Fruit fly (Drosophila melanogaster) whole organism, prepupa: ENCODE results near the gene tutl.
A peak's percentile ranks its signal among the peaks of the same experiment; 100 is the strongest.

Experiments used
- CG10631 ChIP-seq: fragments of 200-800 bp; sonication (Bioruptor generic); optimal IDR thresholded peaks from 2 replicates; lab custom pipeline; 2016; ENCODE audit warnings: missing biosample characterization, missing genetic modification characterization
- CG10669 ChIP-seq: fragments of 200-800 bp; sonication (Bioruptor generic); optimal IDR thresholded peaks from 3 replicates; lab custom pipeline; 2018; ENCODE audit warnings: missing biosample characterization, mild to moderate bottlenecking, missing genetic modification characterization, moderate library complexity
- CG11294 ChIP-seq: fragments of 200-800 bp; sonication (Bioruptor generic); IDR thresholded peaks from 2 replicates; pipeline ENCODE4 v1.3.6; 2022; ENCODE audit warnings: missing biosample characterization, missing genetic modification characterization
- CG15336 ChIP-seq: fragments of 200-800 bp; sonication (Bioruptor generic); IDR thresholded peaks from 2 replicates; pipeline ENCODE4 v1.3.6; 2022; ENCODE audit warnings: missing biosample characterization, missing genetic modification characterization
- CG1621 ChIP-seq: fragments of 200-800 bp; sonication (Bioruptor generic); optimal IDR thresholded peaks from 3 replicates; lab custom pipeline; 2018; ENCODE audit warnings: missing biosample characterization, mild to moderate bottlenecking, missing genetic modification characterization
- CG16779 ChIP-seq: fragments of 200-800 bp; sonication (Bioruptor generic); optimal IDR thresholded peaks from 3 replicates; lab custom pipeline; 2017; ENCODE audit warnings: missing biosample characterization, mild to moderate bottlenecking, missing genetic modification characterization
- CG3032 ChIP-seq: fragments of 200-800 bp; optimal IDR thresholded peaks from 2 replicates; lab custom pipeline; 2019; ENCODE audit warnings: missing biosample characterization, mild to moderate bottlenecking, missing genetic modification characterization, moderate library complexity
- CG34406 ChIP-seq: fragments of 200-800 bp; sonication (Bioruptor generic); optimal IDR thresholded peaks from 3 replicates; lab custom pipeline; 2016; ENCODE audit warnings: missing biosample characterization, missing genetic modification characterization
- CG4318 ChIP-seq: fragments of 200-800 bp; sonication (Bioruptor generic); optimal IDR thresholded peaks from 3 replicates; lab custom pipeline; 2017; ENCODE audit warnings: missing biosample characterization, mild to moderate bottlenecking, missing genetic modification characterization
- CG6163 ChIP-seq: fragments of 200-800 bp; sonication (Bioruptor generic); IDR thresholded peaks from 3 replicates; pipeline ENCODE4 v1.3.6; 2022; ENCODE audit warnings: missing biosample characterization, missing genetic modification characterization
- CG6276 ChIP-seq: fragments of 200-800 bp; sonication (Bioruptor generic); optimal IDR thresholded peaks from 2 replicates; lab custom pipeline; 2017; ENCODE audit warnings: missing biosample characterization, mild to moderate bottlenecking, missing genetic modification characterization
- CG6792 ChIP-seq: fragments of 200-800 bp; sonication (Bioruptor generic); optimal IDR thresholded peaks from 3 replicates; lab custom pipeline; 2016; ENCODE audit warnings: missing biosample characterization, missing genetic modification characterization
- CG6808 ChIP-seq: fragments of 200-800 bp; sonication (Bioruptor generic); optimal IDR thresholded peaks from 3 replicates; lab custom pipeline; 2017; ENCODE audit warnings: missing biosample characterization, missing genetic modification characterization, mild to moderate bottlenecking, moderate library complexity, missing genetic modification reagents
- CG7368 ChIP-seq: fragments of 200-800 bp; sonication (Bioruptor generic); optimal IDR thresholded peaks from 3 replicates; lab custom pipeline; 2016; ENCODE audit warnings: missing biosample characterization, missing genetic modification characterization
- Eip78C ChIP-seq: fragments of 200-800 bp; sonication (Bioruptor generic); peaks from one replicate; lab custom pipeline; 2016; ENCODE audit warnings: missing biosample characterization, missing genetic modification characterization
- Eip93F ChIP-seq: fragments of 200-800 bp; sonication (Bioruptor generic); optimal IDR thresholded peaks from 2 replicates; lab custom pipeline; 2016; ENCODE audit warnings: missing biosample characterization, mild to moderate bottlenecking, missing genetic modification characterization
- Ets96B ChIP-seq: fragments of 200-800 bp; optimal IDR thresholded peaks from 2 replicates; lab custom pipeline; 2019; ENCODE audit warnings: missing biosample characterization, mild to moderate bottlenecking, missing genetic modification characterization, moderate library complexity
- Hr39 ChIP-seq: fragments of 200-800 bp; sonication (Bioruptor generic); optimal IDR thresholded peaks from 2 replicates; lab custom pipeline; 2016; ENCODE audit warnings: missing biosample characterization, missing genetic modification characterization
- Lpt ChIP-seq: fragments of 200-800 bp; sonication (Bioruptor generic); optimal IDR thresholded peaks from 3 replicates; lab custom pipeline; 2016; ENCODE audit warnings: missing biosample characterization, missing genetic modification characterization
- Met ChIP-seq: fragments of 200-800 bp; sonication (Bioruptor generic); optimal IDR thresholded peaks from 3 replicates; lab custom pipeline; 2016; ENCODE audit warnings: missing biosample characterization, missing genetic modification characterization
- Sox102F ChIP-seq: fragments of 200-800 bp; sonication (Bioruptor generic); optimal IDR thresholded peaks from 2 replicates; lab custom pipeline; 2016; ENCODE audit warnings: missing biosample characterization, mild to moderate bottlenecking, missing genetic modification characterization
- Sox15 ChIP-seq: fragments of 200-800 bp; sonication (Bioruptor generic); optimal IDR thresholded peaks from 3 replicates; lab custom pipeline; 2016; ENCODE audit warnings: missing biosample characterization, missing genetic modification characterization
- achi ChIP-seq: fragments of 200-800 bp; sonication (Bioruptor generic); optimal IDR thresholded peaks from 3 replicates; lab custom pipeline; 2016; ENCODE audit warnings: missing biosample characterization, missing genetic modification characterization
- acj6 ChIP-seq: fragments of 200-800 bp; sonication (Bioruptor generic); optimal IDR thresholded peaks from 3 replicates; lab custom pipeline; 2016; ENCODE audit warnings: missing biosample characterization, missing genetic modification characterization
- dac ChIP-seq: fragments of 200-800 bp; sonication (Bioruptor generic); optimal IDR thresholded peaks from 2 replicates; lab custom pipeline; 2017; ENCODE audit warnings: missing biosample characterization, mild to moderate bottlenecking, missing genetic modification characterization
- dsx ChIP-seq: fragments of 200-800 bp; optimal IDR thresholded peaks from 3 replicates; lab custom pipeline; 2019; ENCODE audit warnings: missing biosample characterization, mild to moderate bottlenecking, missing genetic modification characterization, moderate library complexity; ENCODE audit not compliant: poor library complexity, severe bottlenecking
- eg ChIP-seq: fragments of 200-800 bp; sonication (Bioruptor generic); IDR thresholded peaks from 3 replicates; pipeline ENCODE4 v1.3.6; 2022; ENCODE audit warnings: missing biosample characterization, missing genetic modification characterization
- esn ChIP-seq: fragments of 200-800 bp; sonication (Bioruptor generic); optimal IDR thresholded peaks from 2 replicates; lab custom pipeline; 2016; ENCODE audit warnings: missing biosample characterization, mild to moderate bottlenecking, missing genetic modification characterization, moderate library complexity
- fd59A ChIP-seq: fragments of 200-800 bp; sonication (Bioruptor generic); optimal IDR thresholded peaks from 2 replicates; lab custom pipeline; 2017; ENCODE audit warnings: missing biosample characterization, mild to moderate bottlenecking, missing genetic modification characterization, missing genetic modification reagents
- fkh ChIP-seq: fragments of 200-800 bp; sonication (Bioruptor generic); optimal IDR thresholded peaks from 3 replicates; lab custom pipeline; 2017; ENCODE audit warnings: missing biosample characterization, mild to moderate bottlenecking, missing genetic modification characterization, moderate library complexity
- lz ChIP-seq: fragments of 200-800 bp; sonication (Bioruptor generic); optimal IDR thresholded peaks from 3 replicates; lab custom pipeline; 2016; ENCODE audit warnings: missing biosample characterization, missing genetic modification characterization
- net ChIP-seq: fragments of 200-800 bp; sonication (Bioruptor generic); optimal IDR thresholded peaks from 3 replicates; lab custom pipeline; 2016; ENCODE audit warnings: missing biosample characterization, missing genetic modification characterization
- pdm3 ChIP-seq: fragments of 200-800 bp; sonication (Bioruptor generic); optimal IDR thresholded peaks from 3 replicates; lab custom pipeline; 2016; ENCODE audit warnings: missing biosample characterization, missing genetic modification characterization
- salr ChIP-seq, 2 experiments: fragments of 200-800 bp; sonication (Bioruptor generic); optimal IDR thresholded peaks; 3 replicates each; lab custom pipeline; 2016 to 2018; ENCODE audit warnings: missing biosample characterization in 2 of 2, missing genetic modification characterization in 2 of 2, mild to moderate bottlenecking in 1 of 2
- ss ChIP-seq, 2 experiments: fragments of 200-800 bp; sonication (Bioruptor generic); optimal IDR thresholded peaks; 2 replicates in 1 of 2; 3 replicates in 1 of 2; lab custom pipeline; 2017 to 2018; ENCODE audit warnings: mild to moderate bottlenecking in 2 of 2, missing biosample characterization in 2 of 2, missing genetic modification characterization in 2 of 2, moderate library complexity in 1 of 2
- svp ChIP-seq: fragments of 200-800 bp; sonication (Bioruptor generic); peaks from one replicate; lab custom pipeline; 2016; ENCODE audit warnings: missing biosample characterization, missing genetic modification characterization
- topi ChIP-seq: fragments of 200-800 bp; sonication (Bioruptor generic); optimal IDR thresholded peaks from 3 replicates; lab custom pipeline; 2016; ENCODE audit warnings: missing biosample characterization, missing genetic modification characterization
- vri ChIP-seq: fragments of 200-800 bp; sonication (Bioruptor generic); optimal IDR thresholded peaks from 3 replicates; lab custom pipeline; 2016; ENCODE audit warnings: missing biosample characterization, mild to moderate bottlenecking, missing genetic modification characterization

The tutl gene

dm6 chr2L:4292560-4292959 is 9.6 kb downstream of the tutl start (continued):
- TF ChIP-seq CG16779 (tag; lab: Kevin White, UChicago) (no peak), CG4318 (GFP tag; lab: Kevin White, UChicago) (no peak), Hr39 (GFP tag; lab: Kevin White, UChicago) (peak; percentile 11), CG7368 (GFP tag; lab: Kevin White, UChicago) (no peak), CG10669 (GFP tag; lab: Kevin White, UChicago) (peak; percentile 29), svp (GFP tag; lab: Kevin White, UChicago) (no peak)

- no peak for TF ChIP-seq Lpt (GFP tag; lab: Kevin White, UChicago)
- no peak for TF ChIP-seq CG6276
- no peak for TF ChIP-seq topi (GFP tag; lab: Kevin White, UChicago)
- no peak for TF ChIP-seq Hr39 (GFP tag; lab: Kevin White, UChicago)
- no peak for TF ChIP-seq CG16779 (tag; lab: Kevin White, UChicago)
- TF ChIP-seq CG15336 (GFP tag; lab: Robert Waterston, UW), result no peak
- no peak for TF ChIP-seq lz (GFP tag; lab: Kevin White, UChicago)
- TF ChIP-seq, all 60 proteins: peak for 0
These were observed 12.7 kb downstream of the tutl start for dm6 chr2L:4295653-4296052.

- TF ChIP-seq vri (GFP tag; lab: Kevin White, UChicago) (no peak), CG15336 (GFP tag; lab: Robert Waterston, UW) (no peak), net (GFP tag; lab: Kevin White, UChicago) (no peak), CG6808 (no peak), esn (no peak), ss (GFP tag; optimal IDR thresholded peaks at IDR 0.05; lab: Kevin White, UChicago) (peak in 1 of 2 experiments; percentile 6), CG10631 (GFP tag; lab: Kevin White, UChicago) (peak; percentile 24), CG10669 (GFP tag; lab: Kevin White, UChicago) (peak; percentile 7), CG11294 (no peak), Sox102F (GFP tag; lab: Kevin White, UChicago) (no peak), fd59A (GFP tag; lab: Kevin White, UChicago) (no peak), Sox15 (GFP tag; lab: Kevin White, UChicago) (no peak), achi (no peak), fkh (GFP tag; lab: Kevin White, UChicago) (no peak), pdm3 (GFP tag; lab: Kevin White, UChicago) (peak; percentile 9), CG6163 (GFP tag; lab: Robert Waterston, UW) (0 out of 3 replicates have a peak, but pooled peaks have one; percentile 22), svp (GFP tag; lab: Kevin White, UChicago) (peak; percentile 67), Eip93F (GFP tag; lab: Kevin White, UChicago) (no peak), CG34406 (GFP tag; lab: Kevin White, UChicago) (no peak), dsx (GFP tag; lab: Kevin White, UChicago) (peak; percentile 18), salr (GFP tag; optimal IDR thresholded peaks at IDR 0.05; lab: Kevin White, UChicago) (no peak), Eip78C (peak; percentile 62), dac (GFP tag; lab: Kevin White, UChicago) (no peak), Met (GFP tag; lab: Kevin White, UChicago) (peak; percentile 35), eg (GFP tag; lab: Robert Waterston, UW) (0 out of 3 replicates have a peak, but pooled peaks have one; percentile 13), Ets96B (tag; lab: Kevin White, UChicago) (peak; percentile 30), acj6 (GFP tag; lab: Kevin White, UChicago) (no peak), CG6276 (no peak), CG1621 (tag; lab: Kevin White, UChicago) (no peak), CG6792 (GFP tag; lab: Kevin White, UChicago) (no peak), CG3032 (tag; lab: Kevin White, UChicago) (peak; percentile 20)
These were observed 13.9 kb downstream of the tutl start for dm6 chr2L:4296887-4297286.
